Fruit fly (Drosophila melanogaster) whole organism, prepupa: ENCODE results near the gene CG10713.

Source experiments
- Blimp-1 ChIP-seq: fragments of 200-800 bp; sonication (Bioruptor generic); optimal IDR thresholded peaks from 3 replicates; lab custom pipeline; 2017; ENCODE audit warnings: missing biosample characterization, missing genetic modification characterization, mild to moderate bottlenecking, moderate library complexity, missing genetic modification reagents
- CG10669 ChIP-seq: fragments of 200-800 bp; sonication (Bioruptor generic); optimal IDR thresholded peaks from 3 replicates; lab custom pipeline; 2018; ENCODE audit warnings: missing biosample characterization, mild to moderate bottlenecking, missing genetic modification characterization, moderate library complexity
- CG11294 ChIP-seq: fragments of 200-800 bp; sonication (Bioruptor generic); IDR thresholded peaks from 2 replicates; pipeline ENCODE4 v1.3.6; 2022; ENCODE audit warnings: missing biosample characterization, missing genetic modification characterization
- CG11902 ChIP-seq: fragments of 200-800 bp; sonication (Bioruptor generic); optimal IDR thresholded peaks from 3 replicates; lab custom pipeline; 2016; ENCODE audit warnings: missing biosample characterization, missing genetic modification characterization
- CG15336 ChIP-seq: fragments of 200-800 bp; sonication (Bioruptor generic); IDR thresholded peaks from 2 replicates; pipeline ENCODE4 v1.3.6; 2022; ENCODE audit warnings: missing biosample characterization, missing genetic modification characterization
- CG16779 ChIP-seq: fragments of 200-800 bp; sonication (Bioruptor generic); optimal IDR thresholded peaks from 3 replicates; lab custom pipeline; 2017; ENCODE audit warnings: missing biosample characterization, mild to moderate bottlenecking, missing genetic modification characterization
- CG32006 ChIP-seq: fragments of 200-800 bp; sonication (Bioruptor generic); optimal IDR thresholded peaks from 3 replicates; lab custom pipeline; 2017; ENCODE audit warnings: missing biosample characterization, mild to moderate bottlenecking, missing genetic modification characterization
- CG34406 ChIP-seq: fragments of 200-800 bp; sonication (Bioruptor generic); optimal IDR thresholded peaks from 3 replicates; lab custom pipeline; 2016; ENCODE audit warnings: missing biosample characterization, missing genetic modification characterization
- CG4318 ChIP-seq: fragments of 200-800 bp; sonication (Bioruptor generic); optimal IDR thresholded peaks from 3 replicates; lab custom pipeline; 2017; ENCODE audit warnings: missing biosample characterization, mild to moderate bottlenecking, missing genetic modification characterization
- CG6276 ChIP-seq: fragments of 200-800 bp; sonication (Bioruptor generic); optimal IDR thresholded peaks from 2 replicates; lab custom pipeline; 2017; ENCODE audit warnings: missing biosample characterization, mild to moderate bottlenecking, missing genetic modification characterization
- CG6808 ChIP-seq: fragments of 200-800 bp; sonication (Bioruptor generic); optimal IDR thresholded peaks from 3 replicates; lab custom pipeline; 2017; ENCODE audit warnings: missing biosample characterization, missing genetic modification characterization, mild to moderate bottlenecking, moderate library complexity, missing genetic modification reagents
- CG6854 ChIP-seq: fragments of 200-800 bp; sonication (Bioruptor generic); optimal IDR thresholded peaks from 2 replicates; lab custom pipeline; 2017; ENCODE audit warnings: missing biosample characterization, mild to moderate bottlenecking, missing genetic modification characterization
- CG7368 ChIP-seq: fragments of 200-800 bp; sonication (Bioruptor generic); optimal IDR thresholded peaks from 3 replicates; lab custom pipeline; 2016; ENCODE audit warnings: missing biosample characterization, missing genetic modification characterization
- CG8119 ChIP-seq: fragments of 200-800 bp; sonication (Bioruptor generic); IDR thresholded peaks from 3 replicates; pipeline ENCODE4 v1.3.6; 2022; ENCODE audit warnings: missing biosample characterization, missing genetic modification characterization
- CG8632 ChIP-seq: fragments of 200-800 bp; sonication (Bioruptor generic); optimal IDR thresholded peaks from 3 replicates; lab custom pipeline; 2016; ENCODE audit warnings: missing biosample characterization, missing genetic modification characterization
- CG9139 ChIP-seq: fragments of 200-800 bp; sonication (Bioruptor generic); optimal IDR thresholded peaks from 3 replicates; lab custom pipeline; 2017; ENCODE audit warnings: missing biosample characterization, mild to moderate bottlenecking, missing genetic modification characterization
- Eip78C ChIP-seq: fragments of 200-800 bp; sonication (Bioruptor generic); peaks from one replicate; lab custom pipeline; 2016; ENCODE audit warnings: missing biosample characterization, missing genetic modification characterization
- Eip93F ChIP-seq: fragments of 200-800 bp; sonication (Bioruptor generic); optimal IDR thresholded peaks from 2 replicates; lab custom pipeline; 2016; ENCODE audit warnings: missing biosample characterization, mild to moderate bottlenecking, missing genetic modification characterization
- Ets21C ChIP-seq: fragments of 200-800 bp; sonication (Bioruptor generic); optimal IDR thresholded peaks from 3 replicates; lab custom pipeline; 2016; ENCODE audit warnings: missing biosample characterization, missing genetic modification characterization
- Gug ChIP-seq: fragments of 200-800 bp; sonication (Bioruptor generic); IDR thresholded peaks from 2 replicates; pipeline ENCODE4 v1.3.6; 2022; ENCODE audit warnings: missing biosample characterization, missing genetic modification characterization
- Hr38 ChIP-seq: sonication (Bioruptor generic); optimal IDR thresholded peaks from 2 replicates; lab custom pipeline; 2016; ENCODE audit warnings: missing biosample characterization, missing genetic modification characterization
- Hr39 ChIP-seq: fragments of 200-800 bp; sonication (Bioruptor generic); optimal IDR thresholded peaks from 2 replicates; lab custom pipeline; 2016; ENCODE audit warnings: missing biosample characterization, missing genetic modification characterization
- Hr4 ChIP-seq: fragments of 200-800 bp; sonication (Bioruptor generic); optimal IDR thresholded peaks from 3 replicates; lab custom pipeline; 2016; ENCODE audit warnings: missing biosample characterization, missing genetic modification characterization
- Lpt ChIP-seq: fragments of 200-800 bp; sonication (Bioruptor generic); optimal IDR thresholded peaks from 3 replicates; lab custom pipeline; 2016; ENCODE audit warnings: missing biosample characterization, missing genetic modification characterization
- Met ChIP-seq: fragments of 200-800 bp; sonication (Bioruptor generic); optimal IDR thresholded peaks from 3 replicates; lab custom pipeline; 2016; ENCODE audit warnings: missing biosample characterization, missing genetic modification characterization
- OdsH ChIP-seq: fragments of 200-800 bp; sonication (Bioruptor generic); optimal IDR thresholded peaks from 3 replicates; lab custom pipeline; 2016; ENCODE audit warnings: missing biosample characterization, missing genetic modification characterization
- Smox ChIP-seq: fragments of 200-800 bp; sonication (Bioruptor generic); optimal IDR thresholded peaks from 3 replicates; lab custom pipeline; 2016; ENCODE audit warnings: missing biosample characterization, missing genetic modification characterization
- Sox14 ChIP-seq: fragments of 200-800 bp; sonication (Bioruptor generic); optimal IDR thresholded peaks from 3 replicates; lab custom pipeline; 2016; ENCODE audit warnings: missing biosample characterization, missing genetic modification characterization
- cyc ChIP-seq: fragments of 200-800 bp; sonication (Bioruptor generic); optimal IDR thresholded peaks from 3 replicates; lab custom pipeline; 2016; ENCODE audit warnings: missing biosample characterization, missing genetic modification characterization
- dsx ChIP-seq: fragments of 200-800 bp; optimal IDR thresholded peaks from 3 replicates; lab custom pipeline; 2019; ENCODE audit warnings: missing biosample characterization, mild to moderate bottlenecking, missing genetic modification characterization, moderate library complexity; ENCODE audit not compliant: poor library complexity, severe bottlenecking
- eg ChIP-seq: fragments of 200-800 bp; sonication (Bioruptor generic); IDR thresholded peaks from 3 replicates; pipeline ENCODE4 v1.3.6; 2022; ENCODE audit warnings: missing biosample characterization, missing genetic modification characterization
- esn ChIP-seq: fragments of 200-800 bp; sonication (Bioruptor generic); optimal IDR thresholded peaks from 2 replicates; lab custom pipeline; 2016; ENCODE audit warnings: missing biosample characterization, mild to moderate bottlenecking, missing genetic modification characterization, moderate library complexity
- fd59A ChIP-seq: fragments of 200-800 bp; sonication (Bioruptor generic); optimal IDR thresholded peaks from 2 replicates; lab custom pipeline; 2017; ENCODE audit warnings: missing biosample characterization, mild to moderate bottlenecking, missing genetic modification characterization, missing genetic modification reagents
- fd85E ChIP-seq: fragments of 200-800 bp; sonication (Bioruptor generic); optimal IDR thresholded peaks from 3 replicates; lab custom pipeline; 2016; ENCODE audit warnings: missing biosample characterization, missing genetic modification characterization
- fkh ChIP-seq: fragments of 200-800 bp; sonication (Bioruptor generic); optimal IDR thresholded peaks from 3 replicates; lab custom pipeline; 2017; ENCODE audit warnings: missing biosample characterization, mild to moderate bottlenecking, missing genetic modification characterization, moderate library complexity
- net ChIP-seq: fragments of 200-800 bp; sonication (Bioruptor generic); optimal IDR thresholded peaks from 3 replicates; lab custom pipeline; 2016; ENCODE audit warnings: missing biosample characterization, missing genetic modification characterization
- pdm3 ChIP-seq: fragments of 200-800 bp; sonication (Bioruptor generic); optimal IDR thresholded peaks from 3 replicates; lab custom pipeline; 2016; ENCODE audit warnings: missing biosample characterization, missing genetic modification characterization
- spab ChIP-seq: fragments of 200-800 bp; sonication (Bioruptor generic); optimal IDR thresholded peaks from 2 replicates; lab custom pipeline; 2017; ENCODE audit warnings: missing biosample characterization, mild to moderate bottlenecking, missing genetic modification characterization, missing genetic modification reagents
- svp ChIP-seq: fragments of 200-800 bp; sonication (Bioruptor generic); peaks from one replicate; lab custom pipeline; 2016; ENCODE audit warnings: missing biosample characterization, missing genetic modification characterization
- topi ChIP-seq: fragments of 200-800 bp; sonication (Bioruptor generic); optimal IDR thresholded peaks from 3 replicates; lab custom pipeline; 2016; ENCODE audit warnings: missing biosample characterization, missing genetic modification characterization

CG10713 gene

DNA sequence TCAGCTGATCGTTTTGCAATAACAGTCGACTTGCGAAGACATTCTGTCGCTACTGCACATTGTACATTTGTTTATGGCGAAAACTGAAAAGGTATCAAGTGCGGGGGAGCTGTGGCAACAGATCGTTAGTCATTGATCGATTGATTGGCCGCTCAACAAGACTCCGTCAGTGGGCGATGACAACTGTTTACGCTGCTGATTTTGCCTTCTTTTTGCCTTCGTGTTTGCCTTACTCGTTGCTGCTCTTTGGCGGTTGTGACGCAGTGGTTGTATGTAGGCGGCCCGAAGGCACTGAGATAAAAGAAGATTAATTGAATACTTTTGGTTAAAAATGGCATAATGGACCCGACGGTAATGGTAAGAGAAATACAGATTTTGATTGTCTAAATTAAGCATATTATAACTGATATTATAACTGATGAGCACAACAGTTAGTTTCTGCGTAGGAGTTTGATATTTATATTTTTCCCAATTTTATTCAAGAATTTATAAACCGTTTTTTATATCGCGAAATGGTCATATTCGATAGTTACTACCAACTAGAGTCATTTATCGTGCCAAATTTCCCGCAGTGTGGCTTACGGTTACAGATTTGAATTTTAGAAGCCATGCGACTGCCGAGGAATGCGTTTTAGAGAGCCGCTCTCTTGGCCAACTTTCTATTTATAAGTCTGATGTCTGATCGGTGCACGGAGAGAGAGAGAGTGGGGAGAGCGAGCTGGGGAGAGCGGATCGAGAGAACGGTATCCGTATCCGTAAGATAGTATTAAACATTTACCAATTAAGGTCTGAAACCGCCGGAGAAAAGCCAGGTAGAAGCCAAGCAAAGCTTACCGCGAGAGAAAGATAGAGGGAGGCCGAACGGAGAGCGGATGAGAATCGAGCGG, 41.8 kb upstream of the CG10713 start (continued):
- no peak for TF ChIP-seq CG6854
- TF ChIP-seq Hr39 (GFP tag; lab: Kevin White, UChicago) = peak; percentile 76
- TF ChIP-seq pdm3 (GFP tag; lab: Kevin White, UChicago) = peak; percentile 91
- peak; percentile 77 for TF ChIP-seq CG11902 (GFP tag; lab: Kevin White, UChicago)
- peak; percentile 97 for TF ChIP-seq CG15336
- peak; percentile 55 for TF ChIP-seq CG9139
- TF ChIP-seq CG6808 (GFP tag; lab: Kevin White, UChicago) = peak; percentile 90
- TF ChIP-seq fkh (GFP tag; lab: Kevin White, UChicago) = peak; percentile 75
- TF ChIP-seq topi (GFP tag; lab: Kevin White, UChicago) = peak; percentile 91
- peak; percentile 76 for TF ChIP-seq CG7368 (GFP tag; lab: Kevin White, UChicago)
- peak; percentile 90 for TF ChIP-seq Met (GFP tag; lab: Kevin White, UChicago)
- TF ChIP-seq net = peak; percentile 95
- peak; percentile 86 for TF ChIP-seq Smox (GFP tag; lab: Kevin White, UChicago)
- TF ChIP-seq CG8119 (GFP tag; lab: Robert Waterston, UW) = peak; percentile 96
- peak; percentile 93 for TF ChIP-seq fd59A (GFP tag; lab: Kevin White, UChicago)
- peak; percentile 97 for TF ChIP-seq CG6276
- no peak for TF ChIP-seq Hr38 (GFP tag; lab: Kevin White, UChicago)
- TF ChIP-seq eg (GFP tag; lab: Robert Waterston, UW) = peak; percentile 94
- TF ChIP-seq CG10669 (GFP tag; lab: Kevin White, UChicago) = peak; percentile 89
- TF ChIP-seq Lpt (GFP tag; lab: Kevin White, UChicago) = peak; percentile 96
- TF ChIP-seq esn = peak; percentile 95
- peak; percentile 48 for TF ChIP-seq fd85E (GFP tag; lab: Kevin White, UChicago)
- TF ChIP-seq OdsH (GFP tag; lab: Kevin White, UChicago) = peak; percentile 95
- peak; percentile 89 for TF ChIP-seq CG11294 (GFP tag; lab: Robert Waterston, UW)
- TF ChIP-seq CG16779 (tag; lab: Kevin White, UChicago) = peak; percentile 82
- TF ChIP-seq svp (GFP tag; lab: Kevin White, UChicago) = peak; percentile 93
- peak; percentile 90 for TF ChIP-seq CG8632
- TF ChIP-seq cyc (GFP tag; lab: Kevin White, UChicago) = peak; percentile 83
- peak; percentile 45 for TF ChIP-seq Blimp-1 (GFP tag; lab: Kevin White, UChicago)
- TF ChIP-seq Ets21C (GFP tag; lab: Kevin White, UChicago) = peak; percentile 69
- peak; percentile 94 for TF ChIP-seq Hr4 (GFP tag; lab: Kevin White, UChicago)
- TF ChIP-seq dsx (GFP tag; lab: Kevin White, UChicago) = peak; percentile 88
- TF ChIP-seq Sox14 (GFP tag; lab: Kevin White, UChicago) = peak; percentile 89
- peak; percentile 94 for TF ChIP-seq CG4318 (GFP tag; lab: Kevin White, UChicago)
- peak; percentile 99 for TF ChIP-seq Eip78C
- TF ChIP-seq CG32006 (GFP tag; lab: Kevin White, UChicago) = peak; percentile 98
- TF ChIP-seq spab (GFP tag; lab: Kevin White, UChicago) = peak; percentile 93
- peak; percentile 63 for TF ChIP-seq Eip93F (GFP tag; lab: Kevin White, UChicago)
- TF ChIP-seq, all 60 proteins: peak for 58

DNA sequence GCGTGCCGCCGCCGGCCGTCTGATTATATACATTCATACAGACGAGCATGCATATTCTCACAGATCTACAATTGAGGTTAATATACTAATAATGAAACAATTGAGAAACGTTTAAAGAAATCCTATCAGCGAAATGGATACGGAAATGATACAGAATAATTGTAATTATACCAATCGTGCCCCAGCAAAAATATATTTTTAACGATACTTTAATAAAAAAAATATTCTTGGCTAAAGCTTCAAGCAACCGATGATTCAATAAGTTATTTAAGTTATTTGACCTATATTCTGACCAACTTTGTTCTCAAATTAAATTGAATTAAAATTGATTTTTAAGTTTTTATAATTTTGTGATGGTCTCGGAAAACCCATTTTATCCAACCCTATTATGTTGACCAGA, 41.0 kb upstream of the CG10713 start:
- no peak for TF ChIP-seq CG6808 (GFP tag; lab: Kevin White, UChicago)
- peak; percentile 59 for TF ChIP-seq CG15336
- peak; percentile 27; the same call in 1 of the 2 replicates for TF ChIP-seq Gug (GFP tag; lab: Robert Waterston, UW)
- TF ChIP-seq Eip78C = peak; percentile 85
- TF ChIP-seq CG11902 (GFP tag; lab: Kevin White, UChicago) = peak; percentile 0
- TF ChIP-seq eg (GFP tag; lab: Robert Waterston, UW) = peak; percentile 38; the same call in 2 of the 3 replicates
- TF ChIP-seq CG34406 (GFP tag; lab: Kevin White, UChicago) = no peak
- TF ChIP-seq CG8119 (GFP tag; lab: Robert Waterston, UW) = 0 out of 3 replicates have a peak, but pooled peaks have one; percentile 11
